Fruit fly (Drosophila melanogaster) whole organism, pupa: ENCODE data around the gene CG33796.

ENCODE experiments used
- CG10348 ChIP-seq: fragments of 200-800 bp; sonication (Bioruptor generic); IDR thresholded peaks from 2 replicates; pipeline ENCODE4 v1.3.6; 2022; ENCODE audit warnings: missing biosample characterization, missing genetic modification characterization
- CG12605 ChIP-seq: fragments of 200-800 bp; sonication (Bioruptor generic); IDR thresholded peaks from 2 replicates; pipeline ENCODE4 v1.3.6; 2022; ENCODE audit warnings: missing biosample characterization, missing genetic modification characterization
- CG13204 ChIP-seq: fragments of 200-800 bp; sonication (Bioruptor generic); optimal IDR thresholded peaks from 2 replicates; lab custom pipeline; 2018; ENCODE audit warnings: missing biosample characterization, mild to moderate bottlenecking, missing genetic modification characterization, moderate library complexity
- CG14655 ChIP-seq: fragments of 200-800 bp; sonication (Bioruptor generic); optimal IDR thresholded peaks from 3 replicates; lab custom pipeline; 2017; ENCODE audit warnings: mild to moderate bottlenecking, missing biosample characterization, missing genetic modification reagents, missing genetic modification characterization
- CG15710 ChIP-seq: fragments of 200-800 bp; sonication (Bioruptor generic); optimal IDR thresholded peaks from 2 replicates; lab custom pipeline; 2018; ENCODE audit warnings: missing biosample characterization, mild to moderate bottlenecking, missing genetic modification characterization, moderate library complexity
- CG17806 ChIP-seq: fragments of 200-800 bp; sonication (Bioruptor generic); optimal IDR thresholded peaks from 2 replicates; lab custom pipeline; 2018; ENCODE audit warnings: missing biosample characterization, mild to moderate bottlenecking, missing genetic modification characterization, moderate library complexity
- CG32121 ChIP-seq: fragments of 200-800 bp; sonication (Bioruptor generic); IDR thresholded peaks from 2 replicates; pipeline ENCODE4 v1.3.6; 2022; ENCODE audit warnings: missing biosample characterization, missing genetic modification characterization
- CG34367 ChIP-seq: fragments of 200-800 bp; sonication (Bioruptor generic); optimal IDR thresholded peaks from 2 replicates; lab custom pipeline; 2018; ENCODE audit warnings: missing biosample characterization, mild to moderate bottlenecking, missing genetic modification characterization
- CG4496 ChIP-seq: fragments of 200-800 bp; sonication (Bioruptor generic); IDR thresholded peaks from 3 replicates; pipeline ENCODE4 v1.3.6; 2022; ENCODE audit warnings: missing biosample characterization, missing genetic modification characterization
- CG8159 ChIP-seq: fragments of 200-800 bp; sonication (Bioruptor generic); optimal IDR thresholded peaks from 3 replicates; lab custom pipeline; 2018; ENCODE audit warnings: missing biosample characterization, mild to moderate bottlenecking, missing genetic modification characterization, moderate library complexity
- CG8301 ChIP-seq: fragments of 200-800 bp; sonication (Bioruptor generic); optimal IDR thresholded peaks from 2 replicates; lab custom pipeline; 2018; ENCODE audit warnings: missing biosample characterization, mild to moderate bottlenecking, missing genetic modification characterization
- CG9948 ChIP-seq: fragments of 200-800 bp; sonication (Bioruptor generic); optimal IDR thresholded peaks from 2 replicates; lab custom pipeline; 2018; ENCODE audit warnings: missing biosample characterization, mild to moderate bottlenecking, missing genetic modification characterization, moderate library complexity
- D1 ChIP-seq: fragments of 200-800 bp; sonication (Bioruptor generic); optimal IDR thresholded peaks from 2 replicates; lab custom pipeline; 2018; ENCODE audit warnings: missing biosample characterization, mild to moderate bottlenecking, missing genetic modification characterization, moderate library complexity
- EcR ChIP-seq: fragments of 200-800 bp; sonication (Bioruptor generic); optimal IDR thresholded peaks from 3 replicates; lab custom pipeline; 2019; ENCODE audit warnings: missing biosample characterization, missing genetic modification characterization, mild to moderate bottlenecking, moderate library complexity, missing genetic modification reagents
- Ets98B ChIP-seq: fragments of 200-800 bp; sonication (Bioruptor generic); IDR thresholded peaks from 2 replicates; pipeline ENCODE4 v1.3.6; 2022; ENCODE audit warnings: missing biosample characterization, missing genetic modification characterization
- Pif1A ChIP-seq: fragments of 200-800 bp; sonication (Bioruptor generic); optimal IDR thresholded peaks from 3 replicates; lab custom pipeline; 2016; ENCODE audit warnings: missing biosample characterization, missing genetic modification characterization
- Pif1B ChIP-seq: fragments of 200-800 bp; sonication (Bioruptor generic); optimal IDR thresholded peaks from 3 replicates; lab custom pipeline; 2016; ENCODE audit warnings: missing biosample characterization, missing genetic modification characterization
- Snoo ChIP-seq: fragments of 200-800 bp; sonication (Bioruptor generic); optimal IDR thresholded peaks from 3 replicates; lab custom pipeline; 2017; ENCODE audit warnings: missing biosample characterization, mild to moderate bottlenecking, missing genetic modification characterization, inconsistent platforms
- fd96Ca ChIP-seq: fragments of 200-800 bp; sonication (Bioruptor generic); IDR thresholded peaks from 3 replicates; pipeline ENCODE4 v1.3.6; 2022; ENCODE audit warnings: missing biosample characterization, missing genetic modification characterization
- gl ChIP-seq: fragments of 200-800 bp; sonication (Bioruptor generic); optimal IDR thresholded peaks from 2 replicates; lab custom pipeline; 2018; ENCODE audit warnings: missing biosample characterization, mild to moderate bottlenecking, missing genetic modification characterization
- rn ChIP-seq: fragments of 200-800 bp; sonication (Bioruptor generic); IDR thresholded peaks from 2 replicates; pipeline ENCODE4 v1.3.6; 2022; ENCODE audit warnings: missing biosample characterization, missing genetic modification characterization

Gene CG33796

dm6 chr3L:16193851-16194709, 24.2 kb upstream of the CG33796 start:
- peak; percentile 80 for TF ChIP-seq Pif1B (GFP tag; lab: Kevin White, UChicago)
- TF ChIP-seq CG17806: peak; percentile 52
- TF ChIP-seq CG4496: peak; percentile 80
- TF ChIP-seq CG10348 (GFP tag; lab: Robert Waterston, UW): no peak
- TF ChIP-seq rn (GFP tag; lab: Robert Waterston, UW): no peak
- TF ChIP-seq fd96Ca (GFP tag; lab: Robert Waterston, UW): peak; percentile 70; the same call in 2 of the 3 replicates
- TF ChIP-seq CG12605 (GFP tag; lab: Robert Waterston, UW): peak; percentile 78
- TF ChIP-seq CG8301: peak; percentile 54
- TF ChIP-seq Snoo (tag; lab: Kevin White, UChicago): peak; percentile 82
- peak; percentile 91 for TF ChIP-seq CG13204 (GFP tag; lab: Kevin White, UChicago)
- TF ChIP-seq D1: peak; percentile 35
- peak; percentile 42; the same call in 1 of the 2 replicates for TF ChIP-seq Ets98B (GFP tag; lab: Robert Waterston, UW)
- peak; percentile 86 for TF ChIP-seq EcR (GFP tag; lab: Kevin White, UChicago)
- peak; percentile 46 for TF ChIP-seq CG9948
- peak; percentile 63 for TF ChIP-seq CG8159
- TF ChIP-seq Pif1A (GFP tag; lab: Kevin White, UChicago): peak; percentile 77
- peak; percentile 68 for TF ChIP-seq CG14655 (GFP tag; lab: Kevin White, UChicago)
- peak; percentile 61 for TF ChIP-seq CG15710 (tag; lab: Kevin White, UChicago)
- peak; percentile 65; the same call in 1 of the 2 replicates for TF ChIP-seq CG32121 (GFP tag; lab: Robert Waterston, UW)
- TF ChIP-seq CG34367 (tag; lab: Kevin White, UChicago): peak; percentile 65
- peak; percentile 87 for TF ChIP-seq gl (tag; lab: Kevin White, UChicago)

dm6 chr3L:16192561-16193355, 22.9 kb upstream of the CG33796 start:
- peak; percentile 20 for TF ChIP-seq CG13204 (GFP tag; lab: Kevin White, UChicago)
- TF ChIP-seq CG17806: no peak

DNA sequence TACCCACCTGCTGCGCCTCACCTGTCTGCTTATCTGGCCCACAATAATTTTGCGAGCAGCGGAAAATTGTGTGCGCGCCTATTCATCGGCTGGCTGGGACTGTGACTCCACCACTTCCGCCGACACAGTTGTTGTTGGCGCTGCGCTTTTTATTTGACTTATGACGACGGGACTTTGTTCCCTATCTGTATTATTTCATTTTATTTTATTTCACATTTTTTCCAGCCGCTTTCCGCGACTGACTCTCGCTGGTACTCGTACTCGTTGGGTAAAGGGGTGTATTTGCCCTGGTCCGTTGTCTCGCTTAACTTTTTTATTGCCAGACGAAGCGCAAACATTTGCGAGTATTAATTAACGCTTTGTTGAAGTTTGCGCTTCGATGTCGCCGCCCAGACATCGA, 21.0 kb upstream of the CG33796 start:
- no peak for TF ChIP-seq CG10348 (GFP tag; lab: Robert Waterston, UW)
- TF ChIP-seq CG8301: no peak
- peak; percentile 48 for TF ChIP-seq gl (tag; lab: Kevin White, UChicago)
- TF ChIP-seq CG12605 (GFP tag; lab: Robert Waterston, UW): no peak
- peak; percentile 29 for TF ChIP-seq Pif1A (GFP tag; lab: Kevin White, UChicago)
- 0 out of 2 replicates have a peak, but pooled peaks have one; percentile 37 for TF ChIP-seq CG32121 (GFP tag; lab: Robert Waterston, UW)
- no peak for TF ChIP-seq Ets98B (GFP tag; lab: Robert Waterston, UW)
- TF ChIP-seq CG13204 (GFP tag; lab: Kevin White, UChicago): peak; percentile 86
- no peak for TF ChIP-seq CG8159
- TF ChIP-seq CG17806: no peak
- TF ChIP-seq CG14655 (GFP tag; lab: Kevin White, UChicago): no peak
- peak; percentile 39 for TF ChIP-seq Snoo (tag; lab: Kevin White, UChicago)
- TF ChIP-seq rn (GFP tag; lab: Robert Waterston, UW): 0 out of 2 replicates have a peak, but pooled peaks have one; percentile 13
- 0 out of 3 replicates have a peak, but pooled peaks have one; percentile 30 for TF ChIP-seq CG4496
- no peak for TF ChIP-seq CG9948
- no peak for TF ChIP-seq CG15710 (tag; lab: Kevin White, UChicago)
- TF ChIP-seq Pif1B (GFP tag; lab: Kevin White, UChicago): peak; percentile 39
- TF ChIP-seq EcR (GFP tag; lab: Kevin White, UChicago): peak; percentile 38
- TF ChIP-seq D1: no peak
- TF ChIP-seq CG34367 (tag; lab: Kevin White, UChicago): no peak
- TF ChIP-seq fd96Ca (GFP tag; lab: Robert Waterston, UW): peak; percentile 60; the same call in 1 of the 3 replicates

DNA sequence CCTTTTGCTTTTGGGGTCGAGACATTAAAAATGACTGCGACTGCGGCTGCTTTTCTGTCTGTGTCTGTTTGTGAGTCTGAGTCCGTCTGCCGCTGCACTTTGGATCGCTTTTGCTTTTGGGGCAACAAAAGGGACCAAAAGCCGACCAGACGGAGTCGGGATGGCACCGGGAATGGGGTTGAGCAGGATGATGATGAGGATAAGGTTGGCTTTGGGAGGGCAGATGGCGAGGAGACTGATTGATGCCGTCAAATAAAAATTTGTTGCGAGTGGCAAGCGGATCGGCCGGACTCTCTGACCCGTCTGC, 20.0 kb upstream of the CG33796 start:
- TF ChIP-seq CG4496 (no peak), CG8301 (no peak), fd96Ca (GFP tag; lab: Robert Waterston, UW) (0 out of 3 replicates have a peak, but pooled peaks have one; percentile 15), CG12605 (GFP tag; lab: Robert Waterston, UW) (no peak), CG9948 (no peak), rn (GFP tag; lab: Robert Waterston, UW) (no peak), CG10348 (GFP tag; lab: Robert Waterston, UW) (no peak), CG13204 (GFP tag; lab: Kevin White, UChicago) (peak; percentile 81), CG34367 (tag; lab: Kevin White, UChicago) (no peak), CG17806 (no peak), D1 (no peak), EcR (GFP tag; lab: Kevin White, UChicago) (peak; percentile 33), CG14655 (GFP tag; lab: Kevin White, UChicago) (no peak), Snoo (tag; lab: Kevin White, UChicago) (peak; percentile 31), Pif1B (GFP tag; lab: Kevin White, UChicago) (no peak), CG32121 (GFP tag; lab: Robert Waterston, UW) (no peak)
